Worm (Caenorhabditis elegans): ENCODE data around the gene nipi-4.

nipi-4 gene

DNA sequence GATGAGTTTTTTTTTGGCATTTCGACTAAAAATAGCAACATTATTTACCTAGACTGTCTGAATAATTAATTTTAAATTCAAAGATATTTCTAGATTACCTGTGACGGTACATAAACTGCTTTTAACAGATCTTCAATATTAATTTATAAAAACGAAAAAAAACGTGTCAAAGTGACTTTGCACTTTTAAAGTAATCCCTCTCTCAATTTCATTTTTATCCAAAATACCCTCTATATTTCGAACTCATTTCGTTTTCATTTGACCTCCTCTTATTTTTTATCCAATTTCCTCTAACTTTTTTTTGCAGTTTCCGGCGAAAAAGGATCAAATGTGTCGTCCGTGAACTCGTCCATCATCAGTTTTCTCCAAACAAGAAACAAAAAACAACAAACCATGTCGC lies 4.8 kb upstream of the nipi-4 start, which contains the start of gene F40A3.4:
F40A3.4 (plus strand) TSS at position 301 of the 400 bp plus-strand sequence.
- TF ChIP-seq ceh-82 (tag; optimal IDR thresholded peaks at IDR 0.05) (no peak), cey-2 (tag; optimal IDR thresholded peaks at IDR 0.05; ENCODE audit: borderline replicate concordance, insufficient read depth) (no peak)

DNA sequence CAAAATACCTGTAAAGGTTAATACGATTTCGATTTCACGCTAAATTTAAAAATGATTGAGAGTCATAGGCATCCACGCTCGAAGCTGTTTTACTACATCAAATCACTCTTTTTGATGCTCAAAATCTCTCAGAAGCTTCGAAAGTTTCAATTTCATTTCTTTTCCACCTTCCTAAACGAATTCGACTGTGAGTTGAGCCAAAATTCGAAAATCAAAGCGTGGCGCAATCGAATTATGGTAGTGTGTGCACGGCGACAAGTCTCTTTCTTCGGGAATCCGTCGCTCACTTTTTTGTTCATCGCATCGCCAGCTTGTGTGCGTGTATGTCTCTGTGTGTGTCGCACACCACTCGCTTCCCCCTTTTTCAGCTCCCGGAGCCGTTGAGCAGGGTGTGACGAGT lies 2.3 kb upstream of the nipi-4 start:
- TF ChIP-seq ctbp-1 (GFP tag; IDR thresholded peaks at IDR 0.05), result 0 out of 2 replicates have a peak, but pooled peaks have one; percentile 16
- TF ChIP-seq mdt-29 (GFP tag; IDR thresholded peaks at IDR 0.05), result no peak
- no peak for TF ChIP-seq mep-1 (tag; optimal IDR thresholded peaks at IDR 0.05)
- peak; percentile 55 for TF ChIP-seq fkh-10 (GFP tag; optimal IDR thresholded peaks at IDR 0.05)
- no peak for TF ChIP-seq ZK546.5 (tag; optimal IDR thresholded peaks at IDR 0.05)
- TF ChIP-seq arid-1 (GFP tag; conservative IDR thresholded peaks at IDR 0.05), result no peak
- no peak for TF ChIP-seq lin-15B (tag; optimal IDR thresholded peaks at IDR 0.05)
- peak; percentile 65 for TF ChIP-seq ces-1 (GFP tag; optimal IDR thresholded peaks at IDR 0.05)
- TF ChIP-seq saeg-2 (GFP tag; IDR thresholded peaks at IDR 0.05), result no peak

DNA sequence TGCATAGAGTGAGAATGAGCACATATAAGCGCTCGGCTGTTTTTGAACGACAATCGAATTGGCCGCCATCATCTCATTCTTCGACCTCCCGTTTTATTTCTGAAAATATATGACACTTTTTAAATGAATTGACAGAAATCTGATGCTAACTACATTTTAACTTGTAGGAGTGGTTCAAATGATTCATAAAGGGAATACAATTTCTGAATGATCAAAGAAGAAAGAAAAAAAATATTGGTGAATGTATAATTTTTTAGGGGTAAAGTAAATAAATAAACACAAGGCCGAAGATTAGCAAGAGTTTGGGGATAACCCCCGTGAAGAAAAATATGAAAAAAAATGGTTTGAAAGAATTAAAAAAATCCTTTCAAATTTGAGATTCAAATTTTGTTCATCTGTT lies 5.9 kb downstream of the nipi-4 start, which contains the start of gene C37C3.11:
C37C3.11 (minus strand) TSS at position 101 of the 400 bp plus-strand sequence.
- TF ChIP-seq snpc-4 (tag; optimal IDR thresholded peaks at IDR 0.05) (no peak), ama-1 (optimal IDR thresholded peaks at IDR 0.05) (no peak), hmg-1.1 (GFP tag; IDR thresholded peaks at IDR 0.05) (no peak), T20F7.1 (GFP tag; optimal IDR thresholded peaks at IDR 0.05) (no peak), tra-1 (GFP tag; IDR thresholded peaks at IDR 0.05) (no peak), ceh-82 (tag; optimal IDR thresholded peaks at IDR 0.05) (no peak), saeg-2 (GFP tag; IDR thresholded peaks at IDR 0.05) (no peak), rbr-2 (tag; optimal IDR thresholded peaks at IDR 0.05) (no peak), nhr-11 (tag; optimal IDR thresholded peaks at IDR 0.05) (no peak), lin-13 (GFP tag; optimal IDR thresholded peaks at IDR 0.05) (no peak), madf-5 (GFP tag; IDR thresholded peaks at IDR 0.05) (no peak), hlh-11 (tag; optimal IDR thresholded peaks at IDR 0.05) (no peak), ztf-11 (tag; optimal IDR thresholded peaks at IDR 0.05) (no peak), lin-1 (GFP tag; IDR thresholded peaks at IDR 0.05) (no peak), unc-39 (tag; optimal IDR thresholded peaks at IDR 0.05) (no peak), lim-7 (GFP tag; IDR thresholded peaks at IDR 0.05) (no peak), sdz-12 (GFP tag; optimal IDR thresholded peaks at IDR 0.05) (no peak), nhr-77 (tag; optimal IDR thresholded peaks at IDR 0.05) (no peak), mep-1 (tag; optimal IDR thresholded peaks at IDR 0.05) (no peak), jun-1 (tag; optimal IDR thresholded peaks at IDR 0.05) (no peak)

DNA sequence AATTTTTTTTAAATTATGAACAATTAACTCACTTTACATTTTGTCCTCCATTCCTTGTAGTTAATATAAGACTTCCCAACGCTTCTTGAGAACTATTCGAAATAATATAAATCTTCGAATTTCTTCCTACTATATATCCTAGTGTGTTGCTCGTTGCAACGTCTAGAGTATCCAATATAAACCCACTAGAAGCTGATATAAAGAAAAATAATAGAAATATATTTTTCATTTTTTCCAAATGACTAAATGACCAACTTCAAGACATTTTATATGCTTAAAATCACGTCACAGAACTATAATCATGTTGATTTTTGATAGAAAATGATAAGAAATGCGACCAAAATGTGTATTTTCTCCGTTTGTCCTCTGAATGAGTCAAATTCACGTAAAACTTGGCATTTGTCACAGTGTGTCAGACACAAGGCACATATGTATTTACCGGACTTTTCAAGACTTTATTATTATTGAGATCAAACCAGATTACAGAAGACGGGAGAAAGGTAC lies 7.5 kb downstream of the nipi-4 start, which contains the start of gene C37C3.10:
C37C3.10 (minus strand) TSS at position 51 of the 504 bp plus-strand sequence.
- TF ChIP-seq dmd-6 (GFP tag; IDR thresholded peaks at IDR 0.05) (peak; percentile 22; the same call in 1 of the 2 replicates), T26A8.4 (GFP tag; IDR thresholded peaks at IDR 0.05) (no peak)

DNA sequence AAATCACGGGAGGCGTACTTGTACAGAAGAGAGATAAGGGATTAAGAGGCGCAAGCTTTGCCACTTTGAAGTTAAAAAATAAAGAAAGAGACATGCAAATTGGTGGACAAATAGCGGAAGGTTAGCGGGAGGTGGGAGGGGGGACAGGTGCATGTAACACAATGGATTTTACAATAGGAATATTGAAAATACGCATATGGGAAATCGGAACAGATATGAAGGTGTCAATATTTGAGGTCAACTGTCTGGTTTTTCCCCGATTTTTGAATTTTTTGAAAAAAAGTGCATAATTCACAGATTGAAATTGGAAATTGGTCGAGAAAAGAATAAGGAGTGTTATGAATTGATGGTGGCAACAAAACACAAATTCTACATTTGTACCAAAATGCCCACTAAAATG lies 8.8 kb downstream of the nipi-4 start, which contains the start of gene C37C3.17:
C37C3.17 (minus strand) TSS at position 101 of the 400 bp plus-strand sequence.
- no peak for TF ChIP-seq nhr-28 (tag; optimal IDR thresholded peaks at IDR 0.05)
- TF ChIP-seq D1046.2 (GFP tag; IDR thresholded peaks at IDR 0.05), result no peak
- TF ChIP-seq nhr-76 (tag; optimal IDR thresholded peaks at IDR 0.05), result no peak
- TF ChIP-seq mxl-3 (GFP tag; optimal IDR thresholded peaks at IDR 0.05), result no peak
- no peak for TF ChIP-seq hmg-1.1 (GFP tag; IDR thresholded peaks at IDR 0.05)
- no peak for TF ChIP-seq Y105C5A.15 (GFP tag; IDR thresholded peaks at IDR 0.05)
- TF ChIP-seq lin-38 (GFP tag; IDR thresholded peaks at IDR 0.05), result no peak
- TF ChIP-seq T20F7.1 (GFP tag; optimal IDR thresholded peaks at IDR 0.05), result no peak
- TF ChIP-seq pqm-1 (tag; optimal IDR thresholded peaks at IDR 0.05), result no peak
- TF ChIP-seq php-3 (GFP tag; IDR thresholded peaks at IDR 0.05), result no peak
- no peak for TF ChIP-seq zfp-3 (GFP tag; conservative IDR thresholded peaks at IDR 0.05)
- no peak for TF ChIP-seq aha-1 (tag)
- TF ChIP-seq lin-13 (GFP tag; optimal IDR thresholded peaks at IDR 0.05), result no peak
- TF ChIP-seq lin-1 (GFP tag; IDR thresholded peaks at IDR 0.05), result no peak
- TF ChIP-seq vab-7 (GFP tag; IDR thresholded peaks at IDR 0.05), result no peak
- no peak for TF ChIP-seq skn-1 (tag; optimal IDR thresholded peaks at IDR 0.05)
- no peak for TF ChIP-seq cey-2 (tag; optimal IDR thresholded peaks at IDR 0.05; ENCODE audit: borderline replicate concordance, insufficient read depth)
- no peak for TF ChIP-seq mdt-29 (GFP tag; IDR thresholded peaks at IDR 0.05)
- TF ChIP-seq rbr-2 (tag; optimal IDR thresholded peaks at IDR 0.05), result no peak
